Worm (Caenorhabditis elegans) whole organism, mixed stage, embryonic: Measurements from ENCODE around the gene T26H5.4.

Experiments
- blmp-1 ChIP-seq: fragments of 150-350 bp; optimal IDR thresholded peaks from 2 replicates; lab custom pipeline; 2014; ENCODE audit warnings: missing biosample characterization, missing genetic modification characterization
- drap-1 ChIP-seq: fragments of 200-800 bp; sonication (Bioruptor generic); optimal IDR thresholded peaks from 3 replicates; lab custom pipeline; 2018; ENCODE audit warnings: mild to moderate bottlenecking, missing genetic modification characterization, missing compliant biosample characterization
- lin-13 ChIP-seq: fragments of 150-350 bp; optimal IDR thresholded peaks from 2 replicates; lab custom pipeline; 2014; ENCODE audit warnings: missing biosample characterization, missing genetic modification characterization
- lsy-2 ChIP-seq: fragments of 150-350 bp; optimal IDR thresholded peaks from 2 replicates; lab custom pipeline; 2014; ENCODE audit warnings: missing biosample characterization, missing genetic modification characterization
- mep-1 ChIP-seq: fragments of 150-350 bp; optimal IDR thresholded peaks from 2 replicates; lab custom pipeline; 2017; ENCODE audit warnings: missing biosample characterization, missing genetic modification reagents, missing genetic modification characterization, inconsistent platforms
- nhr-12 ChIP-seq: fragments of 150-350 bp; optimal IDR thresholded peaks from 2 replicates; lab custom pipeline; 2014; ENCODE audit warnings: missing biosample characterization, missing genetic modification characterization
- nhr-237 ChIP-seq: fragments of 150-350 bp; optimal IDR thresholded peaks from 2 replicates; lab custom pipeline; 2014; ENCODE audit warnings: missing biosample characterization, missing genetic modification characterization
- nhr-76 ChIP-seq: sonication (generic microtip); optimal IDR thresholded peaks from 2 replicates; lab custom pipeline; 2017; ENCODE audit warnings: missing biosample characterization, missing genetic modification characterization
- sem-2 ChIP-seq: fragments of 200-800 bp; sonication (Bioruptor generic); optimal IDR thresholded peaks from 2 replicates; lab custom pipeline; 2018; ENCODE audit warnings: mild to moderate bottlenecking, missing genetic modification characterization, missing compliant biosample characterization
- sptf-1 ChIP-seq: sonication (generic microtip); optimal IDR thresholded peaks from 2 replicates; lab custom pipeline; 2017; ENCODE audit warnings: mild to moderate bottlenecking, missing genetic modification characterization, moderate library complexity, missing compliant biosample characterization
- unc-120 ChIP-seq: sonication (generic microtip); optimal IDR thresholded peaks from 2 replicates; lab custom pipeline; 2017; ENCODE audit warnings: missing genetic modification characterization, missing compliant biosample characterization; ENCODE audit not compliant: poor library complexity, severe bottlenecking
- unc-39 ChIP-seq: fragments of 150-350 bp; optimal IDR thresholded peaks from 2 replicates; lab custom pipeline; 2014; ENCODE audit warnings: missing biosample characterization, missing genetic modification characterization
- unc-62 ChIP-seq: fragments of 150-350 bp; optimal IDR thresholded peaks from 2 replicates; lab custom pipeline; 2014; ENCODE audit warnings: missing biosample characterization, missing genetic modification reagents, missing genetic modification characterization

- no peak for TF ChIP-seq lsy-2 (tag; lab: Kevin White, UChicago)
- no peak for TF ChIP-seq lin-13 (tag; lab: Kevin White, UChicago)
- TF ChIP-seq unc-39 (tag; lab: Kevin White, UChicago) = no peak
- TF ChIP-seq blmp-1 (tag; lab: Kevin White, UChicago) = no peak
- no peak for TF ChIP-seq mep-1 (tag; lab: Kevin White, UChicago)
- TF ChIP-seq nhr-12 (tag; lab: Kevin White, UChicago) = no peak
- no peak for TF ChIP-seq unc-120 (tag; lab: Kevin White, UChicago)
- TF ChIP-seq nhr-237 (tag; lab: Kevin White, UChicago) = no peak
- no peak for TF ChIP-seq drap-1
- TF ChIP-seq sptf-1 (tag; lab: Kevin White, UChicago) = no peak
- TF ChIP-seq nhr-76 (tag; lab: Kevin White, UChicago) = no peak
- no peak for TF ChIP-seq unc-62 (GFP tag; lab: Kevin White, UChicago)
- no peak for TF ChIP-seq sem-2 (GFP tag; lab: Kevin White, UChicago)
Measured at ce11 chrV:15478597-15478996, 30.1 kb upstream of the T26H5.4 start, which contains the start of gene C06B8.2.
